Worm (Caenorhabditis elegans) whole organism, L4 larva: ENCODE results near the gene lgc-1.

ENCODE experiments used
- Y105C5A.15 ChIP-seq: fragments of 200-800 bp; sonication (Bioruptor generic); IDR thresholded peaks from 2 replicates; pipeline ENCODE4 v1.3.6; 2022; ENCODE audit warnings: missing genetic modification characterization, missing compliant biosample characterization
- ZK546.5 ChIP-seq, 2 experiments: sonication (generic microtip); optimal IDR thresholded peaks; 2 replicates each; lab custom pipeline; 2017; ENCODE audit warnings: missing biosample characterization in 2 of 2, missing genetic modification characterization in 2 of 2
- aly-2 ChIP-seq: sonication (generic microtip); optimal IDR thresholded peaks from 2 replicates; lab custom pipeline; 2018; ENCODE audit warnings: missing biosample characterization, missing genetic modification characterization
- ceh-28 ChIP-seq: fragments of 150-350 bp; optimal IDR thresholded peaks from 2 replicates; lab custom pipeline; 2014; ENCODE audit warnings: missing biosample characterization, missing genetic modification reagents, missing genetic modification characterization
- ceh-32 ChIP-seq: sonication (generic microtip); optimal IDR thresholded peaks from 2 replicates; lab custom pipeline; 2016; ENCODE audit warnings: mild to moderate bottlenecking, missing genetic modification characterization, missing compliant biosample characterization; ENCODE audit not compliant: poor library complexity
- ceh-44 ChIP-seq: fragments of 200-800 bp; sonication (Bioruptor generic); IDR thresholded peaks from 2 replicates; pipeline ENCODE4 v1.3.6; 2022; ENCODE audit warnings: missing genetic modification reagents, missing genetic modification characterization, missing compliant biosample characterization

ce11 chrV:4169658-4170057 lies 34.8 kb downstream of the lgc-1 start:
- TF ChIP-seq Y105C5A.15 (GFP tag; lab: Robert Waterston, UW) = no peak
- no peak for TF ChIP-seq ZK546.5 (tag; optimal IDR thresholded peaks at IDR 0.05; lab: Kevin White, UChicago)
- TF ChIP-seq ceh-28 = no peak
- TF ChIP-seq ceh-32 (tag; lab: Kevin White, UChicago) = no peak
- no peak for TF ChIP-seq ceh-44 (GFP tag; lab: Robert Waterston, UW)
- TF ChIP-seq aly-2 (tag; lab: Kevin White, UChicago) = no peak
